Worm (Caenorhabditis elegans) whole organism, L4/young adult: ENCODE results near the gene cyl-1.

Experiments
- W03F9.2 ChIP-seq: fragments of 150-350 bp; optimal IDR thresholded peaks from 2 replicates; lab custom pipeline; 2014; ENCODE audit warnings: missing biosample characterization, missing genetic modification characterization
- dao-5 ChIP-seq: sonication (generic microtip); optimal IDR thresholded peaks from 2 replicates; lab custom pipeline; 2016; ENCODE audit warnings: missing genotype, missing genetic modification characterization, moderate library complexity, missing compliant biosample characterization
- him-1 ChIP-seq: sonication (generic microtip); optimal IDR thresholded peaks from 2 replicates; lab custom pipeline; 2016; ENCODE audit warnings: missing genotype, missing genetic modification reagents, missing genetic modification characterization, missing compliant biosample characterization

Gene cyl-1

ce11 chrV:11952854-11953447 lies 40.6 kb downstream of the cyl-1 start:
- no peak for TF ChIP-seq him-1 (tag; lab: Kevin White, UChicago)
- no peak for TF ChIP-seq W03F9.2
- TF ChIP-seq dao-5 (tag; lab: Kevin White, UChicago), result no peak

ce11 chrV:11951227-11951626 lies 42.3 kb downstream of the cyl-1 start:
- TF ChIP-seq dao-5 (tag; lab: Kevin White, UChicago), result no peak
- TF ChIP-seq W03F9.2, result no peak
- no peak for TF ChIP-seq him-1 (tag; lab: Kevin White, UChicago)

ce11 chrV:11949509-11950117 lies 43.9 kb downstream of the cyl-1 start:
- TF ChIP-seq W03F9.2, result no peak
- TF ChIP-seq dao-5 (tag; lab: Kevin White, UChicago), result no peak
- TF ChIP-seq him-1 (tag; lab: Kevin White, UChicago), result no peak

- no peak for TF ChIP-seq W03F9.2
- no peak for TF ChIP-seq dao-5 (tag; lab: Kevin White, UChicago)
- no peak for TF ChIP-seq him-1 (tag; lab: Kevin White, UChicago)
Measured at ce11 chrV:11948581-11948980, 44.9 kb downstream of the cyl-1 start.

- TF ChIP-seq W03F9.2, result no peak
- TF ChIP-seq him-1 (tag; lab: Kevin White, UChicago), result no peak
- TF ChIP-seq dao-5 (tag; lab: Kevin White, UChicago), result no peak
Measured at ce11 chrV:11947414-11947954, 46.0 kb downstream of the cyl-1 start.

ce11 chrV:11946818-11947217 lies 46.7 kb downstream of the cyl-1 start:
- no peak for TF ChIP-seq him-1 (tag; lab: Kevin White, UChicago)
- no peak for TF ChIP-seq dao-5 (tag; lab: Kevin White, UChicago)
- TF ChIP-seq W03F9.2, result no peak

- TF ChIP-seq dao-5 (tag; lab: Kevin White, UChicago) (no peak), him-1 (tag; lab: Kevin White, UChicago) (no peak)
Measured at ce11 chrV:11945429-11945828, 48.1 kb downstream of the cyl-1 start.

- TF ChIP-seq W03F9.2, result no peak
- no peak for TF ChIP-seq him-1 (tag; lab: Kevin White, UChicago)
- TF ChIP-seq dao-5 (tag; lab: Kevin White, UChicago), result no peak
Measured at ce11 chrV:11943737-11944136, 49.8 kb downstream of the cyl-1 start.

- TF ChIP-seq W03F9.2 (no peak), dao-5 (tag; lab: Kevin White, UChicago) (no peak), him-1 (tag; lab: Kevin White, UChicago) (no peak)
Measured at ce11 chrV:11942325-11942724, 51.2 kb downstream of the cyl-1 start, which contains the start of gene F58H1.6. Gene F58H1.6, plus strand, starts transcription at chrV:11942625.

ce11 chrV:11941664-11942063 lies 51.9 kb downstream of the cyl-1 start:
- no peak for TF ChIP-seq W03F9.2
- no peak for TF ChIP-seq dao-5 (tag; lab: Kevin White, UChicago)
- no peak for TF ChIP-seq him-1 (tag; lab: Kevin White, UChicago)
